Worm (Caenorhabditis elegans): ENCODE measurements around the gene col-83.

DNA sequence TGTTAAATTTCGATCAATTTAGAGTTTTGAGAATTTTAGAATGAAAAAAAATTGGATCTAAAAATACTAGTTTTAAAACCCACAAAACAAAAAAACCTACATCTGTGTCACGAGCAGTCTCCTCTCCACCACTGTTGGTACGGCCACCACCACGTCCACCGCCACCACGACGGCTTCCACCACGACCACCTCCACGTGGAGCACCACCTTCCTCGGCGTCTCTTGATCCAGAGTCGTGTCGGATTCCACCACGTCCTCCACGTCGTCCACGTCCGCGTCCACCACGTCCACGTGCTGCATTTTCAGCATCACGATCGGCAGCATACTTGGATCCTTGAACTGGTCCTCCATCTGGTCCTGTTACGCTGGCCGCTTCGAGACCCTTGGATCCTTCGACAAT, 5.6 kb downstream of the col-83 start:
- TF ChIP-seq pha-4 (tag; optimal IDR thresholded peaks at IDR 0.05) (no peak), lin-13 (tag; optimal IDR thresholded peaks at IDR 0.05) (no peak), cnd-1 (tag; optimal IDR thresholded peaks at IDR 0.05) (no peak), ceh-43 (GFP tag; optimal IDR thresholded peaks at IDR 0.05) (no peak)

All from whole organism, mixed stage, embryonic.